Fruit fly (Drosophila melanogaster) whole organism, embryonic: ENCODE measurements around the gene moon.

Experiments used
- Adf1 ChIP-seq: fragments of 200-800 bp; sonication (Bioruptor generic); IDR thresholded peaks from 2 replicates; pipeline ENCODE4 v1.3.6; 2022; ENCODE audit warnings: missing biosample characterization, missing genetic modification characterization
- CG11093 ChIP-seq: fragments of 200-800 bp; sonication (Bioruptor generic); IDR thresholded peaks from 3 replicates; pipeline ENCODE4 v1.3.6; 2022; ENCODE audit warnings: missing biosample characterization, missing genetic modification characterization
- CG12219 ChIP-seq: fragments of 200-800 bp; sonication (Bioruptor generic); optimal IDR thresholded peaks from 3 replicates; lab custom pipeline; 2018; ENCODE audit warnings: missing biosample characterization, mild to moderate bottlenecking, missing genetic modification characterization
- CG16815 ChIP-seq: fragments of 200-800 bp; sonication (Bioruptor generic); optimal IDR thresholded peaks from 3 replicates; lab custom pipeline; 2017; ENCODE audit warnings: missing biosample characterization, mild to moderate bottlenecking, missing genetic modification characterization
- CG18476 ChIP-seq: fragments of 200-800 bp; sonication (Bioruptor generic); optimal IDR thresholded peaks from 2 replicates; lab custom pipeline; 2016; ENCODE audit warnings: missing biosample characterization, mild to moderate bottlenecking, missing genetic modification characterization
- CG2116 ChIP-seq: fragments of 200-800 bp; sonication (Bioruptor generic); optimal IDR thresholded peaks from 3 replicates; lab custom pipeline; 2018; ENCODE audit warnings: missing biosample characterization, mild to moderate bottlenecking, missing genetic modification characterization
- CG2199 ChIP-seq: fragments of 200-800 bp; sonication (Bioruptor generic); IDR thresholded peaks from 3 replicates; pipeline ENCODE4 v1.3.6; 2022; ENCODE audit warnings: missing biosample characterization, missing genetic modification characterization
- CG2202 ChIP-seq: fragments of 200-800 bp; sonication (Bioruptor generic); optimal IDR thresholded peaks from 2 replicates; lab custom pipeline; 2018; ENCODE audit warnings: missing biosample characterization, mild to moderate bottlenecking, missing genetic modification characterization
- CG2712 ChIP-seq: fragments of 200-800 bp; optimal IDR thresholded peaks from 3 replicates; lab custom pipeline; 2019; ENCODE audit warnings: missing biosample characterization, mild to moderate bottlenecking, missing genetic modification characterization, moderate library complexity
- CG31365 ChIP-seq: fragments of 200-800 bp; sonication (Bioruptor generic); optimal IDR thresholded peaks from 2 replicates; lab custom pipeline; 2018; ENCODE audit warnings: missing biosample characterization, mild to moderate bottlenecking, missing genetic modification characterization
- CG34376 ChIP-seq: fragments of 200-800 bp; sonication (Bioruptor generic); optimal IDR thresholded peaks from 2 replicates; lab custom pipeline; 2018; ENCODE audit warnings: missing biosample characterization, mild to moderate bottlenecking, missing genetic modification characterization
- CG4360 ChIP-seq: fragments of 200-800 bp; sonication (Bioruptor generic); IDR thresholded peaks from 2 replicates; pipeline ENCODE4 v1.3.6; 2022; ENCODE audit warnings: missing biosample characterization, missing genetic modification characterization
- CG5180 ChIP-seq: fragments of 200-800 bp; sonication (Bioruptor generic); optimal IDR thresholded peaks from 3 replicates; lab custom pipeline; 2017; ENCODE audit warnings: missing biosample characterization, missing genetic modification characterization, mild to moderate bottlenecking, moderate library complexity, missing genetic modification reagents
- CG8359 ChIP-seq: fragments of 200-800 bp; sonication (Bioruptor generic); optimal IDR thresholded peaks from 2 replicates; lab custom pipeline; 2017; ENCODE audit warnings: missing biosample characterization, mild to moderate bottlenecking, missing genetic modification characterization, borderline replicate concordance
- CG8765 ChIP-seq: fragments of 200-800 bp; sonication (Bioruptor generic); IDR thresholded peaks from 2 replicates; pipeline ENCODE4 v1.3.6; 2022; ENCODE audit warnings: missing biosample characterization, missing genetic modification characterization
- CG9817 ChIP-seq: fragments of 200-800 bp; sonication (Bioruptor generic); optimal IDR thresholded peaks from 2 replicates; lab custom pipeline; 2018; ENCODE audit warnings: missing biosample characterization, mild to moderate bottlenecking, missing genetic modification characterization, moderate library complexity
- Dbx ChIP-seq: fragments of 200-800 bp; sonication (Bioruptor generic); IDR thresholded peaks from 3 replicates; pipeline ENCODE4 v1.3.6; 2022; ENCODE audit warnings: missing biosample characterization, missing genetic modification characterization
- Dfd ChIP-seq, 2 experiments: fragments of >200 bp; optimal IDR thresholded peaks; 2 replicates each; lab custom pipeline; 2017; ENCODE audit warnings: missing biosample characterization in 2 of 2, missing genetic modification characterization in 2 of 2
- Fer3 ChIP-seq: fragments of 200-800 bp; sonication (Bioruptor generic); optimal IDR thresholded peaks from 2 replicates; lab custom pipeline; 2018; ENCODE audit warnings: missing biosample characterization, mild to moderate bottlenecking, missing genetic modification characterization, moderate library complexity
- HLHmδ ChIP-seq: fragments of 200-800 bp; sonication (Bioruptor generic); optimal IDR thresholded peaks from 2 replicates; lab custom pipeline; 2018; ENCODE audit warnings: missing biosample characterization, mild to moderate bottlenecking, missing genetic modification characterization, moderate library complexity
- Hr3 ChIP-seq: fragments of 200-800 bp; sonication (Bioruptor generic); optimal IDR thresholded peaks from 3 replicates; lab custom pipeline; 2016; ENCODE audit warnings: missing biosample characterization, missing genetic modification characterization
- MBD-R2 ChIP-seq: fragments of 200-800 bp; sonication (Bioruptor generic); IDR thresholded peaks from 2 replicates; pipeline ENCODE4 v1.3.6; 2022; ENCODE audit warnings: missing biosample characterization, missing genetic modification characterization
- MESR4 ChIP-seq: fragments of 200-800 bp; sonication (Bioruptor generic); optimal IDR thresholded peaks from 2 replicates; lab custom pipeline; 2018; ENCODE audit warnings: missing biosample characterization, mild to moderate bottlenecking, missing genetic modification characterization, moderate library complexity
- Oli ChIP-seq: fragments of 200-800 bp; sonication (Bioruptor generic); optimal IDR thresholded peaks from 2 replicates; lab custom pipeline; 2018; ENCODE audit warnings: missing biosample characterization, mild to moderate bottlenecking, missing genetic modification characterization, moderate library complexity
- Ptx1 ChIP-seq: fragments of 200-800 bp; sonication (Bioruptor generic); IDR thresholded peaks from 2 replicates; pipeline ENCODE4 v1.3.6; 2022; ENCODE audit warnings: missing biosample characterization, missing genetic modification characterization
- Rx ChIP-seq: fragments of 200-800 bp; sonication (Bioruptor generic); IDR thresholded peaks from 2 replicates; pipeline ENCODE4 v1.3.6; 2022; ENCODE audit warnings: missing biosample characterization, missing genetic modification characterization
- Sox100B ChIP-seq: fragments of 200-800 bp; sonication (Bioruptor generic); optimal IDR thresholded peaks from 3 replicates; lab custom pipeline; 2018; ENCODE audit warnings: missing biosample characterization, mild to moderate bottlenecking, missing genetic modification characterization
- ato ChIP-seq: fragments of 200-800 bp; sonication (Bioruptor generic); IDR thresholded peaks from 2 replicates; pipeline ENCODE4 v1.3.6; 2022; ENCODE audit warnings: missing biosample characterization, missing genetic modification characterization; ENCODE audit not compliant: partially characterized antibody
- cg ChIP-seq: fragments of 200-800 bp; sonication (Bioruptor generic); optimal IDR thresholded peaks from 3 replicates; lab custom pipeline; 2019; ENCODE audit warnings: missing biosample characterization, mild to moderate bottlenecking, missing genetic modification characterization, moderate library complexity
- chinmo ChIP-seq: fragments of 200-800 bp; sonication (Bioruptor generic); IDR thresholded peaks from 4 replicates; pipeline ENCODE4 v1.3.6; 2022; ENCODE audit warnings: missing biosample characterization, missing genetic modification characterization; ENCODE audit not compliant: partially characterized antibody
- chm ChIP-seq: fragments of 200-800 bp; sonication (Bioruptor generic); IDR thresholded peaks from 2 replicates; pipeline ENCODE4 v1.3.6; 2022; ENCODE audit warnings: missing biosample characterization, missing genetic modification characterization
- ci ChIP-seq: fragments of 200-800 bp; sonication (Bioruptor generic); IDR thresholded peaks from 3 replicates; pipeline ENCODE4 v1.3.6; 2022; ENCODE audit warnings: missing biosample characterization, missing genetic modification characterization
- dati ChIP-seq: fragments of 200-800 bp; sonication (Bioruptor generic); IDR thresholded peaks from 2 replicates; pipeline ENCODE4 v1.3.6; 2022; ENCODE audit warnings: missing biosample characterization, missing genetic modification characterization
- ewg ChIP-seq: fragments of 200-800 bp; sonication (Bioruptor generic); optimal IDR thresholded peaks from 3 replicates; lab custom pipeline; 2017; ENCODE audit warnings: mild to moderate bottlenecking, missing biosample characterization, missing genetic modification reagents, missing genetic modification characterization
- fd102C ChIP-seq: fragments of 200-800 bp; sonication (Bioruptor generic); optimal IDR thresholded peaks from 2 replicates; lab custom pipeline; 2018; ENCODE audit warnings: missing biosample characterization, mild to moderate bottlenecking, missing genetic modification characterization, moderate library complexity
- ftz-f1 ChIP-seq: fragments of 200-800 bp; sonication (Bioruptor generic); optimal IDR thresholded peaks from 2 replicates; lab custom pipeline; 2016; ENCODE audit warnings: missing biosample characterization, missing genetic modification characterization
- gcm ChIP-seq: fragments of 200-800 bp; sonication (Bioruptor generic); optimal IDR thresholded peaks from 2 replicates; lab custom pipeline; 2019; ENCODE audit warnings: missing biosample characterization, mild to moderate bottlenecking, missing genetic modification characterization, moderate library complexity
- gem ChIP-seq: fragments of 200-800 bp; sonication (Bioruptor generic); optimal IDR thresholded peaks from 2 replicates; lab custom pipeline; 2019; ENCODE audit warnings: missing biosample characterization, mild to moderate bottlenecking, missing genetic modification characterization, moderate library complexity
- gfzf ChIP-seq: fragments of 200-800 bp; sonication (Bioruptor generic); optimal IDR thresholded peaks from 2 replicates; lab custom pipeline; 2016; ENCODE audit warnings: missing biosample characterization, mild to moderate bottlenecking, missing genetic modification characterization, moderate library complexity
- gt ChIP-seq: fragments of 200-800 bp; sonication (Bioruptor generic); IDR thresholded peaks from 2 replicates; pipeline ENCODE4 v1.3.6; 2022; ENCODE audit warnings: missing biosample characterization, missing genetic modification characterization
- lov ChIP-seq, 2 experiments: fragments of 200-800 bp in 1 of 2; fragments of >200 bp in 1 of 2; sonication (Bioruptor generic) in 1 of 2; IDR thresholded peaks in 1 of 2; optimal IDR thresholded peaks in 1 of 2; 2 replicates in 1 of 2; 3 replicates in 1 of 2; pipeline versions ENCODE4 v1.3.6 to Lab custom; 2017 to 2022; ENCODE audit warnings: missing biosample characterization in 1 of 2, missing genetic modification characterization in 1 of 2
- nerfin-1 ChIP-seq: fragments of 200-800 bp; sonication (Bioruptor generic); optimal IDR thresholded peaks from 3 replicates; lab custom pipeline; 2019; ENCODE audit warnings: missing biosample characterization, mild to moderate bottlenecking, missing genetic modification characterization, moderate library complexity
- pfk ChIP-seq: fragments of 200-800 bp; sonication (Bioruptor generic); optimal IDR thresholded peaks from 2 replicates; lab custom pipeline; 2018; ENCODE audit warnings: missing biosample characterization, mild to moderate bottlenecking, missing genetic modification characterization, moderate library complexity
- pnt ChIP-seq: fragments of 200-800 bp; sonication (Bioruptor generic); optimal IDR thresholded peaks from 3 replicates; lab custom pipeline; 2016; ENCODE audit warnings: missing biosample characterization, missing genetic modification characterization
- salm ChIP-seq: fragments of 200-800 bp; sonication (Bioruptor generic); optimal IDR thresholded peaks from 2 replicates; lab custom pipeline; 2018; ENCODE audit warnings: missing biosample characterization, mild to moderate bottlenecking, missing genetic modification characterization
- schlank ChIP-seq: fragments of 200-800 bp; sonication (Bioruptor generic); optimal IDR thresholded peaks from 2 replicates; lab custom pipeline; 2018; ENCODE audit warnings: missing biosample characterization, mild to moderate bottlenecking, missing genetic modification characterization
- sob ChIP-seq: fragments of 200-800 bp; sonication (Bioruptor generic); IDR thresholded peaks from 2 replicates; pipeline ENCODE4 v1.3.6; 2022; ENCODE audit warnings: missing biosample characterization, missing genetic modification characterization
- sqz ChIP-seq: fragments of 200-800 bp; sonication (Bioruptor generic); optimal IDR thresholded peaks from 3 replicates; lab custom pipeline; 2018; ENCODE audit warnings: missing biosample characterization, mild to moderate bottlenecking, missing genetic modification characterization
- tgo ChIP-seq: fragments of 200-800 bp; sonication (Bioruptor generic); IDR thresholded peaks from 3 replicates; pipeline ENCODE4 v1.3.6; 2022; ENCODE audit warnings: missing biosample characterization, missing genetic modification characterization

Gene moon

DNA sequence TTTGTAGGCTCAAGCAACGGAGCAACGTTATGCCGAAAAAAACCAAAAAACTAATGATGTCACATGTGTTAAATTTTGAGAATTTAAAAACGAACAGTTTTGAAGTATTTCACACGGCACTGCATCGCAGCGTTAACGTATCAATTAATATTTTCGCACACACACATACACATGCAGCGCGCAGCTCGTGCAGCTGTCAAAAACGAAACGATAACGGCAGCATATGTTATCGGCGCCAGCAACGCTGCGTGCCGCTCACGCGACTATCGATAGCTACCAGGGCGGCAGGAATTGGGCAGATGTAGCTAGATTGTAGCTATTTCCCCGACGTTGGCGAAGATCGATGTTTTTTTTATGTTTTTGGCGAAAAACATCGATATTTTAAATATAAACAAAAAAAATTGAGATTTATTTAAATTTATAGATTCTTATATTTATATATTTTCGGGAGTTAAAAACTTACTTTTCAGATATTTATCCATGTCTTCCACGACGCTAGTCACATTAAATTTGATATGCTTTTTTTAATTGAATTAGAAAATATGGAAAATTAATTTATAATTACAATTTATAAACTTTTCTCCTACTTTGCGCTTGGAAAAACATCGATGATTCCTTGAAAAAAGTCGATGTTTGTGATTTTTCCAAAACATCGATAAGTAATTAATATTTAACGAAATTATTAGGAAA, 43.6 kb downstream of the moon start, which contains the start of gene Usp7 (continued):
- TF ChIP-seq gt (GFP tag; lab: Robert Waterston, UW) (no peak), gem (tag; lab: Kevin White, UChicago) (no peak), CG16815 (GFP tag; lab: Kevin White, UChicago) (no peak), CG12219 (GFP tag; lab: Kevin White, UChicago) (no peak), ewg (no peak), MBD-R2 (peak; percentile 61), pfk (GFP tag; lab: Kevin White, UChicago) (peak; percentile 71), Ptx1 (GFP tag; lab: Robert Waterston, UW) (no peak), CG34376 (GFP tag; lab: Kevin White, UChicago) (peak; percentile 39), Dbx (peak; percentile 58; the same call in 1 of the 3 replicates), salm (tag; lab: Kevin White, UChicago) (no peak), CG9817 (tag; lab: Kevin White, UChicago) (no peak), sqz (peak; percentile 11), ci (GFP tag; lab: Robert Waterston, UW) (peak; percentile 61; the same call in 1 of the 3 replicates), lov (optimal IDR thresholded peaks at IDR 0.05; lab: Kevin White, UChicago) (no peak), lov (GFP tag; IDR thresholded peaks at IDR 0.05; lab: Robert Waterston, UW) (no peak), Fer3 (tag; lab: Kevin White, UChicago) (no peak), Hr3 (no peak), CG4360 (peak; percentile 35; the same call in 1 of the 2 replicates), Oli (tag; lab: Kevin White, UChicago) (no peak), Rx (GFP tag; lab: Robert Waterston, UW) (peak; percentile 15; the same call in 1 of the 2 replicates), CG5180 (GFP tag; lab: Kevin White, UChicago) (no peak), CG18476 (GFP tag; lab: Kevin White, UChicago) (no peak), nerfin-1 (tag; lab: Kevin White, UChicago) (peak; percentile 42), chm (GFP tag; lab: Robert Waterston, UW) (no peak), sob (GFP tag; lab: Robert Waterston, UW) (peak; percentile 50), cg (GFP tag; lab: Kevin White, UChicago) (peak; percentile 89), HLHmδ (no peak), CG8359 (GFP tag; lab: Kevin White, UChicago) (no peak), fd102C (no peak), ato (GFP tag; lab: Robert Waterston, UW) (peak; percentile 89), CG8765 (GFP tag; lab: Robert Waterston, UW) (no peak), ftz-f1 (GFP tag; lab: Kevin White, UChicago) (no peak), schlank (tag; lab: Kevin White, UChicago) (no peak), CG11093 (GFP tag; lab: Robert Waterston, UW) (no peak), Adf1 (GFP tag; lab: Robert Waterston, UW) (peak; percentile 78), Sox100B (GFP tag; lab: Kevin White, UChicago) (no peak), tgo (GFP tag; lab: Robert Waterston, UW) (no peak), chinmo (GFP tag; lab: Robert Waterston, UW) (peak; percentile 97), gfzf (GFP tag; lab: Kevin White, UChicago) (no peak), CG2712 (tag; lab: Kevin White, UChicago) (peak; percentile 48), pnt (GFP tag; lab: Kevin White, UChicago) (no peak), CG31365 (tag; lab: Kevin White, UChicago) (no peak), dati (GFP tag; lab: Robert Waterston, UW) (no peak), CG2116 (GFP tag; lab: Kevin White, UChicago) (peak; percentile 96), Dfd (GFP tag; optimal IDR thresholded peaks at IDR 0.05; lab: Kevin White, UChicago) (no peak), CG2202 (tag; lab: Kevin White, UChicago) (no peak), gcm (peak; percentile 8), CG2199 (no peak), MESR4 (GFP tag; lab: Kevin White, UChicago) (peak; percentile 60)
